Worm (Caenorhabditis elegans) whole organism, L4 larva: ENCODE data around the gene Y46D2A.1.

ENCODE experiments used
- D1046.2 ChIP-seq: fragments of 200-800 bp; sonication (Bioruptor generic); IDR thresholded peaks from 2 replicates; pipeline ENCODE4 v1.3.6; 2022; ENCODE audit warnings: missing genetic modification characterization, missing compliant biosample characterization
- Y75B8A.6 ChIP-seq: fragments of 200-800 bp; sonication (Bioruptor generic); IDR thresholded peaks from 2 replicates; pipeline ENCODE4 v1.3.6; 2022; ENCODE audit warnings: missing genetic modification reagents, missing genetic modification characterization, missing compliant biosample characterization
- ctbp-1 ChIP-seq: fragments of 200-800 bp; sonication (Bioruptor generic); IDR thresholded peaks from 2 replicates; pipeline ENCODE4 v1.3.6; 2022; ENCODE audit warnings: missing genetic modification reagents, missing genetic modification characterization, missing compliant biosample characterization
- daf-8 ChIP-seq: fragments of 200-800 bp; sonication (Bioruptor generic); IDR thresholded peaks from 2 replicates; pipeline ENCODE4 v1.3.6; 2022; ENCODE audit warnings: missing genetic modification characterization, missing compliant biosample characterization
- mdl-1 ChIP-seq, 2 experiments: fragments of 150-350 bp in 1 of 2; sonication (generic microtip) in 1 of 2; optimal IDR thresholded peaks; 2 replicates each; lab custom pipeline; 2014 to 2017; ENCODE audit warnings: missing biosample characterization in 2 of 2, missing genetic modification characterization in 2 of 2
- nhr-10 ChIP-seq: fragments of 150-350 bp; optimal IDR thresholded peaks from 2 replicates; lab custom pipeline; 2014; ENCODE audit warnings: missing biosample characterization, missing genetic modification characterization
- nhr-25 ChIP-seq: sonication (generic microtip); optimal IDR thresholded peaks from 2 replicates; lab custom pipeline; 2017; ENCODE audit warnings: missing genetic modification characterization, mild to moderate bottlenecking, missing compliant biosample characterization, antibody characterized with exemption, moderate library complexity, borderline replicate concordance; ENCODE audit not compliant: insufficient read depth
- set-16 ChIP-seq: fragments of 200-800 bp; sonication (Bioruptor generic); IDR thresholded peaks from 2 replicates; pipeline ENCODE4 v1.3.6; 2022; ENCODE audit warnings: missing genetic modification reagents, missing genetic modification characterization, missing compliant biosample characterization
- unc-62 ChIP-seq, 3 experiments: fragments of 150-350 bp in 1 of 3; sonication (generic microtip); optimal IDR thresholded peaks in 2 of 3; peaks in 1 of 3; 1 replicate in 1 of 3; 2 replicates in 2 of 3; lab custom pipeline; 2014 to 2017; ENCODE audit warnings: missing biosample characterization in 3 of 3, missing genetic modification characterization in 3 of 3, missing genetic modification reagents in 3 of 3, missing genotype in 1 of 3

DNA sequence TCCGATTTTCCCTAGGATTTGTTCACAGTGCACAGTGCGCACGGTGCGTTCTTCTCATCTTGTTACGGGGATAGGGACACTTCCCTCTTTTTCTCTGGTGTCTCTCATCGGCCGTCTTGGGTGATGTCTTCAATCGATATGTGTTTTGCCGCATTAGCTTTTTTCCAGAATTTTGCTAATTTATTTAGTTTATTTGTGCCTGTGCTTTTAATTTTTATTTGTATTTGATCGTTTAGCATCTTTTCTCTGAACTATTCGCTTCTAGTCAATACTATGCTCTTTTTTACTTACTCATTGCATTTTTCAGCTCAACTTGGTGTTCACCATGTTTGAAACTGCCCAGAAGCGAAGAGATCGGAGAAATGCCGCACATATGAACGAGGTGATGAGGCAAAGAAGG lies 17.9 kb downstream of the Y46D2A.1 start, which contains the start of gene F14D2.5:
- no peak for TF ChIP-seq unc-62 (GFP tag; optimal IDR thresholded peaks at IDR 0.05 in 1 of 2; lab: Kevin White, UChicago)
- no peak for TF ChIP-seq unc-62 (tag; optimal IDR thresholded peaks at IDR 0.05; lab: Kevin White, UChicago)
- TF ChIP-seq set-16 (GFP tag; lab: Robert Waterston, UW): no peak
- no peak for TF ChIP-seq D1046.2 (GFP tag; lab: Robert Waterston, UW)
- no peak for TF ChIP-seq nhr-10 (tag; lab: Kevin White, UChicago)
- no peak for TF ChIP-seq Y75B8A.6
- TF ChIP-seq ctbp-1 (GFP tag; lab: Robert Waterston, UW): no peak
- TF ChIP-seq nhr-25 (tag; lab: Kevin White, UChicago): no peak
- TF ChIP-seq daf-8 (GFP tag; lab: Robert Waterston, UW): no peak
- no peak for TF ChIP-seq mdl-1 (tag; optimal IDR thresholded peaks at IDR 0.05; lab: Kevin White, UChicago)
